Fruit fly (Drosophila melanogaster) whole organism, embryonic: ENCODE measurements around the gene Rh4.
A peak's percentile ranks its signal among the peaks of the same experiment; 100 is the strongest.

Source experiments
- Asciz ChIP-seq: fragments of 200-800 bp; sonication (Bioruptor generic); optimal IDR thresholded peaks from 2 replicates; lab custom pipeline; 2017; ENCODE audit warnings: missing biosample characterization, mild to moderate bottlenecking, missing genetic modification characterization, missing genetic modification reagents
- Atf-2 ChIP-seq: fragments of 200-800 bp; sonication (Bioruptor generic); optimal IDR thresholded peaks from 2 replicates; lab custom pipeline; 2016; ENCODE audit warnings: missing biosample characterization, missing genetic modification characterization
- Blimp-1 ChIP-seq: fragments of 200-800 bp; sonication (Bioruptor generic); optimal IDR thresholded peaks from 3 replicates; lab custom pipeline; 2018; ENCODE audit warnings: missing biosample characterization, missing genetic modification characterization, mild to moderate bottlenecking, moderate library complexity, missing genetic modification reagents
- CG11398 ChIP-seq: fragments of 200-800 bp; sonication (Bioruptor generic); optimal IDR thresholded peaks from 2 replicates; lab custom pipeline; 2016; ENCODE audit warnings: missing biosample characterization, missing genetic modification characterization
- CG11560 ChIP-seq: fragments of 200-800 bp; sonication (Bioruptor generic); IDR thresholded peaks from 3 replicates; pipeline ENCODE4 v1.3.6; 2022; ENCODE audit warnings: missing biosample characterization, missing genetic modification characterization
- CG11696 ChIP-seq: fragments of 200-800 bp; sonication (Bioruptor generic); IDR thresholded peaks from 2 replicates; pipeline ENCODE4 v1.3.6; 2022; ENCODE audit warnings: missing biosample characterization, missing genetic modification characterization
- CG1233 ChIP-seq: fragments of 200-800 bp; sonication (Bioruptor generic); optimal IDR thresholded peaks from 4 replicates; lab custom pipeline; 2018; ENCODE audit warnings: missing biosample characterization, mild to moderate bottlenecking, missing genetic modification characterization
- CG14014 ChIP-seq: fragments of 200-800 bp; sonication (Bioruptor generic); IDR thresholded peaks from 2 replicates; pipeline ENCODE4 v1.3.6; 2022; ENCODE audit warnings: missing biosample characterization, missing genetic modification characterization
- CG14965 ChIP-seq: fragments of 200-800 bp; sonication (Bioruptor generic); optimal IDR thresholded peaks from 2 replicates; lab custom pipeline; 2016; ENCODE audit warnings: missing biosample characterization, missing genetic modification characterization, borderline replicate concordance
- CG1603 ChIP-seq: fragments of 200-800 bp; sonication (Bioruptor generic); optimal IDR thresholded peaks from 2 replicates; lab custom pipeline; 2019; ENCODE audit warnings: missing biosample characterization, mild to moderate bottlenecking, missing genetic modification characterization, moderate library complexity
- CG17568 ChIP-seq: fragments of 200-800 bp; sonication (Bioruptor generic); optimal IDR thresholded peaks from 2 replicates; lab custom pipeline; 2018; ENCODE audit warnings: missing biosample characterization, mild to moderate bottlenecking, missing genetic modification characterization, moderate library complexity
- CG2116 ChIP-seq: fragments of 200-800 bp; sonication (Bioruptor generic); optimal IDR thresholded peaks from 3 replicates; lab custom pipeline; 2018; ENCODE audit warnings: missing biosample characterization, mild to moderate bottlenecking, missing genetic modification characterization
- CG30020 ChIP-seq: fragments of 200-800 bp; optimal IDR thresholded peaks from 2 replicates; lab custom pipeline; 2019; ENCODE audit warnings: missing biosample characterization, mild to moderate bottlenecking, missing genetic modification characterization, moderate library complexity
- CG3726 ChIP-seq: fragments of 200-800 bp; sonication (Bioruptor generic); IDR thresholded peaks from 3 replicates; pipeline ENCODE4, ENCODE4 v1.3.6; 2022; ENCODE audit warnings: missing biosample characterization, missing genetic modification characterization
- CG3838 ChIP-seq: fragments of 200-800 bp; sonication (Bioruptor generic); optimal IDR thresholded peaks from 3 replicates; lab custom pipeline; 2016; ENCODE audit warnings: missing biosample characterization, missing genetic modification characterization
- CG3995 ChIP-seq: fragments of 200-800 bp; sonication (Bioruptor generic); optimal IDR thresholded peaks from 3 replicates; lab custom pipeline; 2016; ENCODE audit warnings: missing biosample characterization, missing genetic modification characterization
- CG6791 ChIP-seq: fragments of 200-800 bp; sonication (Bioruptor generic); IDR thresholded peaks from 3 replicates; pipeline ENCODE4 v1.3.6; 2022; ENCODE audit warnings: missing biosample characterization, missing genetic modification characterization; ENCODE audit not compliant: partially characterized antibody
- CG7357 ChIP-seq: fragments of 200-800 bp; sonication (Bioruptor generic); IDR thresholded peaks from 3 replicates; pipeline ENCODE4 v1.3.6; 2022; ENCODE audit warnings: missing biosample characterization, missing genetic modification characterization
- CG8089 ChIP-seq: fragments of 200-800 bp; sonication (Bioruptor generic); optimal IDR thresholded peaks from 3 replicates; lab custom pipeline; 2016; ENCODE audit warnings: missing biosample characterization, missing genetic modification characterization
- CG8359 ChIP-seq: fragments of 200-800 bp; sonication (Bioruptor generic); optimal IDR thresholded peaks from 2 replicates; lab custom pipeline; 2017; ENCODE audit warnings: missing biosample characterization, mild to moderate bottlenecking, missing genetic modification characterization, borderline replicate concordance
- CG9932 ChIP-seq: fragments of 200-800 bp; sonication (Bioruptor generic); IDR thresholded peaks from 2 replicates; pipeline ENCODE4 v1.3.6; 2022; ENCODE audit warnings: missing biosample characterization, missing genetic modification characterization
- Dad ChIP-seq: fragments of 200-800 bp; sonication (Bioruptor generic); optimal IDR thresholded peaks from 3 replicates; lab custom pipeline; 2016; ENCODE audit warnings: missing biosample characterization, missing genetic modification characterization
- Dfd ChIP-seq, 2 experiments: fragments of >200 bp; optimal IDR thresholded peaks; 2 replicates each; lab custom pipeline; 2017; ENCODE audit warnings: missing biosample characterization in 2 of 2, missing genetic modification characterization in 2 of 2
- Dref ChIP-seq: fragments of 200-800 bp; sonication (Bioruptor generic); IDR thresholded peaks from 2 replicates; pipeline ENCODE4 v1.3.6; 2022; ENCODE audit warnings: missing biosample characterization, missing genetic modification characterization
- E2f2 ChIP-seq: fragments of 200-800 bp; sonication (Bioruptor generic); IDR thresholded peaks from 2 replicates; pipeline ENCODE4 v1.3.6; 2022; ENCODE audit warnings: missing biosample characterization, missing genetic modification characterization
- Elba2 ChIP-seq: fragments of 200-800 bp; sonication (Bioruptor generic); optimal IDR thresholded peaks from 3 replicates; lab custom pipeline; 2016; ENCODE audit warnings: missing biosample characterization, missing genetic modification characterization
- HLH3B ChIP-seq: fragments of 200-800 bp; sonication (Bioruptor generic); IDR thresholded peaks from 2 replicates; pipeline ENCODE4 v1.3.6; 2022; ENCODE audit warnings: missing biosample characterization, missing genetic modification characterization
- Mad ChIP-seq: fragments of 200-800 bp; sonication (Bioruptor generic); optimal IDR thresholded peaks from 2 replicates; lab custom pipeline; 2016; ENCODE audit warnings: missing biosample characterization, missing genetic modification characterization
- Meics ChIP-seq: fragments of 200-800 bp; sonication (Bioruptor generic); optimal IDR thresholded peaks from 2 replicates; lab custom pipeline; 2017; ENCODE audit warnings: missing biosample characterization, mild to moderate bottlenecking, missing genetic modification characterization
- Nf-YB ChIP-seq: fragments of 200-800 bp; sonication (Bioruptor generic); optimal IDR thresholded peaks from 3 replicates; lab custom pipeline; 2019; ENCODE audit warnings: missing biosample characterization, mild to moderate bottlenecking, missing genetic modification characterization, moderate library complexity
- Poxn ChIP-seq: fragments of 200-800 bp; sonication (Bioruptor generic); IDR thresholded peaks from 2 replicates; pipeline ENCODE4 v1.3.6; 2022; ENCODE audit warnings: missing biosample characterization, missing genetic modification characterization
- Rfx ChIP-seq: fragments of 200-800 bp; sonication (Bioruptor generic); IDR thresholded peaks from 2 replicates; pipeline ENCODE4 v1.3.6; 2022; ENCODE audit warnings: missing biosample characterization, missing genetic modification characterization
- Sin3A ChIP-seq: fragments of >200 bp; optimal IDR thresholded peaks from 2 replicates; lab custom pipeline; 2018
- Sry-δ ChIP-seq: fragments of 200-800 bp; sonication (Bioruptor generic); optimal IDR thresholded peaks from 2 replicates; lab custom pipeline; 2016; ENCODE audit warnings: missing biosample characterization, missing genetic modification characterization
- Xbp1 ChIP-seq: fragments of 200-800 bp; sonication (Bioruptor generic); optimal IDR thresholded peaks from 3 replicates; lab custom pipeline; 2016; ENCODE audit warnings: missing biosample characterization, mild to moderate bottlenecking, missing genetic modification characterization
- al ChIP-seq: fragments of 200-800 bp; sonication (Bioruptor generic); IDR thresholded peaks from 2 replicates; pipeline ENCODE4 v1.3.6; 2022; ENCODE audit warnings: missing biosample characterization, missing genetic modification characterization
- ato ChIP-seq: fragments of 200-800 bp; sonication (Bioruptor generic); IDR thresholded peaks from 2 replicates; pipeline ENCODE4 v1.3.6; 2022; ENCODE audit warnings: missing biosample characterization, missing genetic modification characterization; ENCODE audit not compliant: partially characterized antibody
- br ChIP-seq: fragments of >200 bp; optimal IDR thresholded peaks from 2 replicates; lab custom pipeline; 2017
- crp ChIP-seq, 2 experiments: fragments of 200-800 bp; sonication (Bioruptor generic); optimal IDR thresholded peaks; 2 replicates in 1 of 2; 3 replicates in 1 of 2; lab custom pipeline; 2017; ENCODE audit warnings: missing biosample characterization in 2 of 2, missing genetic modification characterization in 2 of 2, mild to moderate bottlenecking in 1 of 2, moderate library complexity in 1 of 2
- disco-r ChIP-seq: fragments of 200-800 bp; sonication (Bioruptor generic); optimal IDR thresholded peaks from 2 replicates; lab custom pipeline; 2016; ENCODE audit warnings: missing biosample characterization, missing genetic modification characterization
- ewg ChIP-seq: fragments of 200-800 bp; sonication (Bioruptor generic); optimal IDR thresholded peaks from 3 replicates; lab custom pipeline; 2017; ENCODE audit warnings: mild to moderate bottlenecking, missing biosample characterization, missing genetic modification reagents, missing genetic modification characterization
- h ChIP-seq: fragments of >200 bp; optimal IDR thresholded peaks from 2 replicates; lab custom pipeline; 2017
- inv ChIP-seq: fragments of 200-800 bp; sonication (Bioruptor generic); IDR thresholded peaks from 2 replicates; pipeline ENCODE4 v1.3.6; 2022; ENCODE audit warnings: missing biosample characterization, missing genetic modification characterization; ENCODE audit not compliant: partially characterized antibody
- nerfin-1 ChIP-seq: fragments of 200-800 bp; sonication (Bioruptor generic); optimal IDR thresholded peaks from 3 replicates; lab custom pipeline; 2019; ENCODE audit warnings: missing biosample characterization, mild to moderate bottlenecking, missing genetic modification characterization, moderate library complexity
- nmo ChIP-seq: fragments of 200-800 bp; sonication (Bioruptor generic); optimal IDR thresholded peaks from 2 replicates; lab custom pipeline; 2018; ENCODE audit warnings: missing biosample characterization, mild to moderate bottlenecking, missing genetic modification characterization, moderate library complexity
- nom ChIP-seq: fragments of 200-800 bp; sonication (Bioruptor generic); optimal IDR thresholded peaks from 2 replicates; lab custom pipeline; 2017; ENCODE audit warnings: missing biosample characterization, missing genetic modification characterization, mild to moderate bottlenecking, moderate library complexity, missing genetic modification reagents
- odd ChIP-seq: fragments of 200-800 bp; sonication (Bioruptor generic); optimal IDR thresholded peaks from 2 replicates; lab custom pipeline; 2017; ENCODE audit warnings: missing biosample characterization, mild to moderate bottlenecking, missing genetic modification characterization
- pzg ChIP-seq: fragments of 200-800 bp; sonication (Bioruptor generic); optimal IDR thresholded peaks from 3 replicates; lab custom pipeline; 2018; ENCODE audit warnings: missing biosample characterization, mild to moderate bottlenecking, missing genetic modification characterization, moderate library complexity
- seq ChIP-seq: fragments of 200-800 bp; sonication (Bioruptor generic); IDR thresholded peaks from 2 replicates; pipeline ENCODE4 v1.3.6; 2022; ENCODE audit warnings: missing biosample characterization, missing genetic modification characterization
- ssp ChIP-seq: fragments of 200-800 bp; sonication (Bioruptor generic); IDR thresholded peaks from 2 replicates; pipeline ENCODE4 v1.3.6; 2022; ENCODE audit warnings: missing biosample characterization, missing genetic modification characterization
- tx ChIP-seq: fragments of 200-800 bp; sonication (Bioruptor generic); optimal IDR thresholded peaks from 2 replicates; lab custom pipeline; 2016; ENCODE audit warnings: missing biosample characterization, missing genetic modification characterization
- vfl ChIP-seq: fragments of 200-800 bp; sonication (Bioruptor generic); optimal IDR thresholded peaks from 2 replicates; lab custom pipeline; 2016; ENCODE audit warnings: missing biosample characterization, missing genetic modification characterization
- wek ChIP-seq: fragments of 200-800 bp; sonication (Bioruptor generic); optimal IDR thresholded peaks from 3 replicates; lab custom pipeline; 2018; ENCODE audit warnings: missing biosample characterization, mild to moderate bottlenecking, missing genetic modification characterization, moderate library complexity

Rh4 gene

dm6 chr3L:16860879-16861278, 1.4 kb downstream of the Rh4 start (continued):
- TF ChIP-seq Meics (GFP tag; lab: Kevin White, UChicago) = no peak
- no peak for TF ChIP-seq crp (GFP tag; optimal IDR thresholded peaks at IDR 0.05; lab: Kevin White, UChicago)
- no peak for TF ChIP-seq CG11696
- TF ChIP-seq al (GFP tag; lab: Robert Waterston, UW) = no peak
- TF ChIP-seq CG8359 (GFP tag; lab: Kevin White, UChicago) = no peak
- no peak for TF ChIP-seq vfl (GFP tag; lab: Kevin White, UChicago)
- TF ChIP-seq CG14965 = no peak
- no peak for TF ChIP-seq CG3726 (GFP tag; lab: Robert Waterston, UW)
- peak; percentile 62 for TF ChIP-seq CG1603
- no peak for TF ChIP-seq Nf-YB (GFP tag; lab: Kevin White, UChicago)
- no peak for TF ChIP-seq HLH3B
- peak; percentile 93 for TF ChIP-seq ssp (GFP tag; lab: Robert Waterston, UW)
- TF ChIP-seq nmo (GFP tag; lab: Kevin White, UChicago) = no peak
- TF ChIP-seq Rfx (GFP tag; lab: Robert Waterston, UW) = no peak
- TF ChIP-seq Atf-2 (GFP tag; lab: Kevin White, UChicago) = no peak
- no peak for TF ChIP-seq nerfin-1 (tag; lab: Kevin White, UChicago)
- TF ChIP-seq nom = no peak
- TF ChIP-seq CG17568 (GFP tag; lab: Kevin White, UChicago) = no peak
- no peak for TF ChIP-seq wek
- peak; percentile 45; the same call in 1 of the 3 replicates for TF ChIP-seq CG6791 (GFP tag; lab: Robert Waterston, UW)
- no peak for TF ChIP-seq CG3838 (GFP tag; lab: Kevin White, UChicago)
- no peak for TF ChIP-seq E2f2 (GFP tag; lab: Robert Waterston, UW)
- no peak for TF ChIP-seq odd (GFP tag; lab: Kevin White, UChicago)
- no peak for TF ChIP-seq CG9932 (GFP tag; lab: Robert Waterston, UW)
- no peak for TF ChIP-seq CG11398 (GFP tag; lab: Kevin White, UChicago)
- TF ChIP-seq CG1233 (GFP tag; lab: Kevin White, UChicago) = no peak
- TF ChIP-seq CG8089 (GFP tag; lab: Kevin White, UChicago) = no peak
- no peak for TF ChIP-seq Blimp-1 (GFP tag; lab: Kevin White, UChicago)
- no peak for TF ChIP-seq Asciz (GFP tag; lab: Kevin White, UChicago)
- TF ChIP-seq Dad (GFP tag; lab: Kevin White, UChicago) = no peak
- TF ChIP-seq h (lab: Kevin White, UChicago) = no peak
- peak; percentile 69; the same call in 1 of the 3 replicates for TF ChIP-seq CG7357 (GFP tag; lab: Robert Waterston, UW)
- TF ChIP-seq ewg = no peak
- peak; percentile 30 for TF ChIP-seq CG3995 (GFP tag; lab: Kevin White, UChicago)
- TF ChIP-seq br (lab: Kevin White, UChicago) = no peak
- TF ChIP-seq seq (GFP tag; lab: Robert Waterston, UW) = no peak
- TF ChIP-seq CG11560 (tag; lab: Robert Waterston, UW) = no peak
- TF ChIP-seq Dref (GFP tag; lab: Robert Waterston, UW) = no peak
- peak; percentile 50 for TF ChIP-seq Elba2 (GFP tag; lab: Kevin White, UChicago)
- TF ChIP-seq Mad (GFP tag; lab: Kevin White, UChicago) = no peak
- TF ChIP-seq disco-r (GFP tag; lab: Kevin White, UChicago) = no peak
- no peak for TF ChIP-seq CG14014
- TF ChIP-seq CG2116 (GFP tag; lab: Kevin White, UChicago) = peak; percentile 13
- peak in 1 of 2 experiments; percentile 89 for TF ChIP-seq Dfd (GFP tag; optimal IDR thresholded peaks at IDR 0.05; lab: Kevin White, UChicago)
- no peak for TF ChIP-seq inv
- peak; percentile 74 for TF ChIP-seq Sin3A (lab: Kevin White, UChicago)
- TF ChIP-seq pzg (GFP tag; lab: Kevin White, UChicago) = peak; percentile 4
- peak; percentile 95 for TF ChIP-seq CG30020 (tag; lab: Kevin White, UChicago)
- TF ChIP-seq Xbp1 (GFP tag; lab: Kevin White, UChicago) = no peak
- peak; percentile 31 for TF ChIP-seq Sry-δ
- TF ChIP-seq Poxn = no peak
- no peak for TF ChIP-seq ato (GFP tag; lab: Robert Waterston, UW)
- no peak for TF ChIP-seq tx (GFP tag; lab: Kevin White, UChicago)
